Worm (Caenorhabditis elegans): ENCODE data around the gene Y97E10AR.8.

DNA sequence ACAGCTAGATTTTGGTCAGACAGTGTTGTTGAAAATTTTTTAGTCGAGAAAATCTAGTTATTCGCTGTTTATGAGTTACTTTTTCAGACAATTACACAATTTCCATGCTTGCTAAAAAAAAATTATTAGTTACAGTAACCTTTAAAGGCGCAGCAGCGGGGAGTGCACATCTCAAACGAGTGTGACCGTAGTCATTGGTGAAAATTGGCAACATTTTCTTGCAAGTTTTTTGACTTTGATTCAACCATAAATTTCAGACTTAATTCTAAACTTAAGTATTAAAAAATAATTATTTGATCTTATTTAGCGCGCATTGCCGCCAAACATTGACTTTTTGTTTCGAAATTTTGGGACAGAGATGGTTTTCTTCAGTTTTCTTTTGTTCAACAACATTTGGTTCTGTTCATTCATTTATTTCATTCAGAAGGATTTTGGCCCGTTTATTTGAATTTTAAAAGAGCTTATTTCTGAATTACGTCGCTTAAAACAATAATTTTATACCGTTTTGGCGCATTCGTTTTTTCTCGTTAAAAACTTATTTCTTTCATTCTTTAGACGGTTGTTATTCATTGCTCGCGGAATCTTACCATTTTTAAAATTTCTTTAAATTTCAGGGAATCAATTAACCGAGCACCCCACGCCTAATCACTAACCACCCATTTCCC, 23.9 kb downstream of the Y97E10AR.8 start, which contains the start of gene oma-2:
- TF ChIP-seq ama-1 (optimal IDR thresholded peaks at IDR 0.05) = no peak
- no peak for TF ChIP-seq scrt-1 (GFP tag; IDR thresholded peaks at IDR 0.05)
- TF ChIP-seq hnd-1 (tag; optimal IDR thresholded peaks at IDR 0.05) = no peak
- no peak for TF ChIP-seq aly-1 (tag; optimal IDR thresholded peaks at IDR 0.05)
- TF ChIP-seq hmbx-1 (tag; optimal IDR thresholded peaks at IDR 0.05) = no peak
- no peak for TF ChIP-seq flt-1 (GFP tag; IDR thresholded peaks at IDR 0.05)
- no peak for TF ChIP-seq B0310.2 (tag; optimal IDR thresholded peaks at IDR 0.05)
- TF ChIP-seq F13C5.2 (tag; optimal IDR thresholded peaks at IDR 0.05) = no peak
- TF ChIP-seq tbx-11 (GFP tag; IDR thresholded peaks at IDR 0.05) = no peak
- no peak for TF ChIP-seq hmg-4 (GFP tag; optimal IDR thresholded peaks at IDR 0.05)
